Fruit fly (Drosophila melanogaster) whole organism, embryonic: ENCODE results near the gene CG1092.

Experiments used
- Abd-B ChIP-seq: fragments of 200-800 bp; sonication (Bioruptor generic); optimal IDR thresholded peaks from 2 replicates; lab custom pipeline; 2018; ENCODE audit warnings: missing biosample characterization, mild to moderate bottlenecking, missing genetic modification characterization, moderate library complexity
- Ada2b ChIP-seq: fragments of 200-800 bp; sonication (Bioruptor generic); IDR thresholded peaks from 2 replicates; pipeline ENCODE4 v1.3.6; 2022; ENCODE audit warnings: missing biosample characterization, missing genetic modification characterization
- CG10321 ChIP-seq: fragments of 200-800 bp; sonication (Bioruptor generic); IDR thresholded peaks from 2 replicates; pipeline ENCODE4 v1.3.6; 2022; ENCODE audit warnings: missing biosample characterization, missing genetic modification characterization
- CG10366 ChIP-seq: fragments of 200-800 bp; sonication (Bioruptor generic); IDR thresholded peaks from 2 replicates; pipeline ENCODE4 v1.3.6; 2022; ENCODE audit warnings: missing biosample characterization, missing genetic modification characterization
- CG10543 ChIP-seq: fragments of 200-800 bp; sonication (Bioruptor generic); optimal IDR thresholded peaks from 3 replicates; lab custom pipeline; 2017; ENCODE audit warnings: missing biosample characterization, mild to moderate bottlenecking, missing genetic modification characterization, moderate library complexity
- CG12299 ChIP-seq: fragments of 200-800 bp; sonication (Bioruptor generic); optimal IDR thresholded peaks from 2 replicates; lab custom pipeline; 2018; ENCODE audit warnings: missing biosample characterization, mild to moderate bottlenecking, missing genetic modification characterization
- CG12769 ChIP-seq: fragments of 200-800 bp; sonication (Bioruptor generic); optimal IDR thresholded peaks from 2 replicates; lab custom pipeline; 2019; ENCODE audit warnings: missing biosample characterization, mild to moderate bottlenecking, missing genetic modification characterization, moderate library complexity
- CG13287 ChIP-seq: fragments of 200-800 bp; sonication (Bioruptor generic); IDR thresholded peaks from 2 replicates; pipeline ENCODE4 v1.3.6; 2022; ENCODE audit warnings: missing biosample characterization, missing genetic modification characterization; ENCODE audit not compliant: partially characterized antibody
- CG14014 ChIP-seq: fragments of 200-800 bp; sonication (Bioruptor generic); IDR thresholded peaks from 2 replicates; pipeline ENCODE4 v1.3.6; 2022; ENCODE audit warnings: missing biosample characterization, missing genetic modification characterization
- CG14050 ChIP-seq: fragments of 200-800 bp; sonication (Bioruptor generic); IDR thresholded peaks from 3 replicates; pipeline ENCODE4 v1.3.6; 2022; ENCODE audit warnings: missing biosample characterization, missing genetic modification characterization
- CG17361 ChIP-seq: fragments of 200-800 bp; sonication (Bioruptor generic); IDR thresholded peaks from 3 replicates; pipeline ENCODE4 v1.3.6; 2022; ENCODE audit warnings: missing biosample characterization, missing genetic modification characterization
- CG18599 ChIP-seq: fragments of 200-800 bp; sonication (Bioruptor generic); optimal IDR thresholded peaks from 3 replicates; lab custom pipeline; 2017; ENCODE audit warnings: missing biosample characterization, missing genetic modification characterization, mild to moderate bottlenecking, moderate library complexity, missing genetic modification reagents
- CG3163 ChIP-seq: fragments of 200-800 bp; sonication (Bioruptor generic); optimal IDR thresholded peaks from 3 replicates; lab custom pipeline; 2016; ENCODE audit warnings: missing biosample characterization, missing genetic modification characterization
- CG3838 ChIP-seq: fragments of 200-800 bp; sonication (Bioruptor generic); optimal IDR thresholded peaks from 3 replicates; lab custom pipeline; 2016; ENCODE audit warnings: missing biosample characterization, missing genetic modification characterization
- CG42726 ChIP-seq: fragments of 200-800 bp; sonication (Bioruptor generic); IDR thresholded peaks from 2 replicates; pipeline ENCODE4 v1.3.6; 2022; ENCODE audit warnings: missing biosample characterization, missing genetic modification characterization; ENCODE audit not compliant: partially characterized antibody
- CG7372 ChIP-seq: fragments of 200-800 bp; sonication (Bioruptor generic); IDR thresholded peaks from 2 replicates; pipeline ENCODE4 v1.3.6; 2022; ENCODE audit warnings: missing biosample characterization, missing genetic modification characterization
- CG9437 ChIP-seq: fragments of 200-800 bp; sonication (Bioruptor generic); optimal IDR thresholded peaks from 2 replicates; lab custom pipeline; 2018; ENCODE audit warnings: missing biosample characterization, mild to moderate bottlenecking, missing genetic modification characterization
- CrebB ChIP-seq: fragments of 200-800 bp; sonication (Bioruptor generic); optimal IDR thresholded peaks from 3 replicates; lab custom pipeline; 2018; ENCODE audit warnings: missing biosample characterization, mild to moderate bottlenecking, missing genetic modification characterization
- Deaf1 ChIP-seq: fragments of 200-800 bp; optimal IDR thresholded peaks from 3 replicates; lab custom pipeline; 2019; ENCODE audit warnings: missing biosample characterization, mild to moderate bottlenecking, missing genetic modification characterization, moderate library complexity
- Eip74EF ChIP-seq, 2 experiments: fragments of 200-800 bp in 1 of 2; fragments of >200 bp in 1 of 2; sonication (Bioruptor generic) in 1 of 2; optimal IDR thresholded peaks; 2 replicates each; lab custom pipeline; 2017 to 2019; ENCODE audit warnings: missing biosample characterization in 2 of 2, missing genetic modification characterization in 2 of 2, mild to moderate bottlenecking in 1 of 2, moderate library complexity in 1 of 2
- Ets65A ChIP-seq: fragments of 200-800 bp; sonication (Bioruptor generic); peaks from one replicate; lab custom pipeline; 2016; ENCODE audit warnings: missing biosample characterization, missing genetic modification characterization
- Hand ChIP-seq: fragments of 200-800 bp; sonication (Bioruptor generic); optimal IDR thresholded peaks from 2 replicates; lab custom pipeline; 2017; ENCODE audit warnings: mild to moderate bottlenecking, missing biosample characterization, missing genetic modification reagents, missing genetic modification characterization
- Hr78 ChIP-seq, 2 experiments: fragments of 200-800 bp in 1 of 2; fragments of >200 bp in 1 of 2; sonication (Bioruptor generic) in 1 of 2; optimal IDR thresholded peaks; 2 replicates each; lab custom pipeline; 2017 to 2019; ENCODE audit warnings: missing biosample characterization in 2 of 2, missing genetic modification characterization in 2 of 2, mild to moderate bottlenecking in 1 of 2, moderate library complexity in 1 of 2
- Hsf ChIP-seq: fragments of 200-800 bp; sonication (Bioruptor generic); optimal IDR thresholded peaks from 3 replicates; lab custom pipeline; 2016; ENCODE audit warnings: missing biosample characterization, missing genetic modification characterization
- MESR4 ChIP-seq: fragments of 200-800 bp; sonication (Bioruptor generic); optimal IDR thresholded peaks from 2 replicates; lab custom pipeline; 2018; ENCODE audit warnings: missing biosample characterization, mild to moderate bottlenecking, missing genetic modification characterization, moderate library complexity
- Med ChIP-seq: fragments of 200-800 bp; sonication (Bioruptor generic); peaks from one replicate; lab custom pipeline; 2016; ENCODE audit warnings: missing biosample characterization, missing genetic modification characterization, mild to moderate bottlenecking, inconsistent platforms, moderate library complexity
- Mrtf ChIP-seq: fragments of 200-800 bp; sonication (Bioruptor generic); IDR thresholded peaks from 3 replicates; pipeline ENCODE4 v1.3.6; 2022; ENCODE audit warnings: missing biosample characterization, missing genetic modification characterization
- Rfx ChIP-seq: fragments of 200-800 bp; sonication (Bioruptor generic); IDR thresholded peaks from 2 replicates; pipeline ENCODE4 v1.3.6; 2022; ENCODE audit warnings: missing biosample characterization, missing genetic modification characterization
- Trl ChIP-seq, 3 experiments: fragments of >200 bp in 2 of 3; fragments of 200-800 bp in 1 of 3; sonication (Bioruptor generic) in 1 of 3; optimal IDR thresholded peaks; 2 replicates in 1 of 3; 3 replicates in 2 of 3; lab custom pipeline; 2016 to 2017; ENCODE audit warnings: missing biosample characterization in 1 of 3, missing genetic modification characterization in 1 of 3
- br ChIP-seq: fragments of >200 bp; optimal IDR thresholded peaks from 2 replicates; lab custom pipeline; 2017
- cato ChIP-seq: fragments of 200-800 bp; sonication (Bioruptor generic); optimal IDR thresholded peaks from 2 replicates; lab custom pipeline; 2016; ENCODE audit warnings: missing biosample characterization, missing genetic modification characterization, borderline replicate concordance
- chn ChIP-seq: fragments of 200-800 bp; sonication (Bioruptor generic); optimal IDR thresholded peaks from 2 replicates; lab custom pipeline; 2016; ENCODE audit warnings: missing biosample characterization, missing genetic modification characterization
- croc ChIP-seq: fragments of 200-800 bp; sonication (Bioruptor generic); conservative IDR thresholded peaks from 3 replicates; pipeline ENCODE4 v1.3.6; 2022; ENCODE audit warnings: missing biosample characterization, missing genetic modification characterization
- crol ChIP-seq: fragments of 200-800 bp; sonication (Bioruptor generic); IDR thresholded peaks from 2 replicates; pipeline ENCODE4 v1.3.6; 2022; ENCODE audit warnings: missing biosample characterization, missing genetic modification characterization
- cwo ChIP-seq: fragments of 200-800 bp; sonication (Bioruptor generic); optimal IDR thresholded peaks from 3 replicates; lab custom pipeline; 2017; ENCODE audit warnings: missing biosample characterization, missing genetic modification characterization, mild to moderate bottlenecking, moderate library complexity, missing genetic modification reagents
- dati ChIP-seq: fragments of 200-800 bp; sonication (Bioruptor generic); IDR thresholded peaks from 2 replicates; pipeline ENCODE4 v1.3.6; 2022; ENCODE audit warnings: missing biosample characterization, missing genetic modification characterization
- emc ChIP-seq: fragments of 200-800 bp; sonication (Bioruptor generic); optimal IDR thresholded peaks from 2 replicates; lab custom pipeline; 2016; ENCODE audit warnings: missing biosample characterization, missing genetic modification characterization
- fd102C ChIP-seq: fragments of 200-800 bp; sonication (Bioruptor generic); optimal IDR thresholded peaks from 2 replicates; lab custom pipeline; 2018; ENCODE audit warnings: missing biosample characterization, mild to moderate bottlenecking, missing genetic modification characterization, moderate library complexity
- ftz-f1 ChIP-seq: fragments of 200-800 bp; sonication (Bioruptor generic); optimal IDR thresholded peaks from 2 replicates; lab custom pipeline; 2016; ENCODE audit warnings: missing biosample characterization, missing genetic modification characterization
- gem ChIP-seq: fragments of 200-800 bp; sonication (Bioruptor generic); optimal IDR thresholded peaks from 2 replicates; lab custom pipeline; 2019; ENCODE audit warnings: missing biosample characterization, mild to moderate bottlenecking, missing genetic modification characterization, moderate library complexity
- lbe ChIP-seq: fragments of 200-800 bp; sonication (Bioruptor generic); optimal IDR thresholded peaks from 2 replicates; lab custom pipeline; 2016; ENCODE audit warnings: missing biosample characterization, mild to moderate bottlenecking, missing genetic modification characterization
- nom ChIP-seq: fragments of 200-800 bp; sonication (Bioruptor generic); optimal IDR thresholded peaks from 2 replicates; lab custom pipeline; 2017; ENCODE audit warnings: missing biosample characterization, missing genetic modification characterization, mild to moderate bottlenecking, moderate library complexity, missing genetic modification reagents
- pan ChIP-seq, 4 experiments: fragments of >200 bp in 3 of 4; fragments of 200-800 bp in 1 of 4; sonication (Bioruptor generic) in 1 of 4; optimal IDR thresholded peaks in 3 of 4; IDR thresholded peaks in 1 of 4; 2 replicates each; pipeline versions ENCODE4 v1.3.6 to Lab custom; 2017 to 2022; ENCODE audit warnings: missing biosample characterization in 2 of 4, missing genetic modification characterization in 2 of 4, mixed read lengths in 1 of 4
- pb ChIP-seq: fragments of 200-800 bp; sonication (Bioruptor generic); optimal IDR thresholded peaks from 3 replicates; lab custom pipeline; 2016; ENCODE audit warnings: missing biosample characterization, missing genetic modification characterization
- sens ChIP-seq: fragments of 200-800 bp; sonication (Bioruptor generic); peaks from one replicate; lab custom pipeline; 2016; ENCODE audit warnings: missing biosample characterization, missing genetic modification characterization
- sna ChIP-seq: fragments of 200-800 bp; sonication (Bioruptor generic); IDR thresholded peaks from 2 replicates; pipeline ENCODE4 v1.3.6; 2022; ENCODE audit warnings: missing biosample characterization, missing genetic modification characterization; ENCODE audit not compliant: partially characterized antibody
- sug ChIP-seq: fragments of 200-800 bp; optimal IDR thresholded peaks from 2 replicates; lab custom pipeline; 2019; ENCODE audit warnings: missing biosample characterization, mild to moderate bottlenecking, missing genetic modification characterization, moderate library complexity
- wek ChIP-seq: fragments of 200-800 bp; sonication (Bioruptor generic); optimal IDR thresholded peaks from 3 replicates; lab custom pipeline; 2018; ENCODE audit warnings: missing biosample characterization, mild to moderate bottlenecking, missing genetic modification characterization, moderate library complexity
- yki ChIP-seq: fragments of >200 bp; optimal IDR thresholded peaks from 3 replicates; lab custom pipeline; 2018

The CG1092 gene

dm6 chr3R:4236534-4236933 lies 30.0 kb upstream of the CG1092 start:
- no peak for TF ChIP-seq croc (GFP tag; lab: Robert Waterston, UW)
- TF ChIP-seq pan (optimal IDR thresholded peaks at IDR 0.05; lab: Kevin White, UChicago) = no peak
- peak in 1 of 2 experiments; percentile 9 for TF ChIP-seq pan (GFP tag; optimal IDR thresholded peaks at IDR 0.05 in 1 of 2, IDR thresholded peaks at IDR 0.05 in 1 of 2)
- TF ChIP-seq lbe (GFP tag; lab: Kevin White, UChicago) = peak; percentile 6
- TF ChIP-seq Rfx (GFP tag; lab: Robert Waterston, UW) = 0 out of 2 replicates have a peak, but pooled peaks have one; percentile 18
- TF ChIP-seq chn (GFP tag; lab: Kevin White, UChicago) = no peak
- TF ChIP-seq cwo (GFP tag; lab: Kevin White, UChicago) = no peak
- TF ChIP-seq CG42726 (GFP tag; lab: Robert Waterston, UW) = no peak
- TF ChIP-seq Med = peak; percentile 49
- TF ChIP-seq CG13287 = peak; percentile 12; the same call in 1 of the 2 replicates
- TF ChIP-seq Deaf1 (tag; lab: Kevin White, UChicago) = peak; percentile 10
- TF ChIP-seq Trl (optimal IDR thresholded peaks at IDR 0.05; lab: Kevin White, UChicago) = peak in 1 of 2 experiments; percentile 5
- no peak for TF ChIP-seq Trl (GFP tag; optimal IDR thresholded peaks at IDR 0.05; lab: Kevin White, UChicago)
- TF ChIP-seq nom (GFP tag; lab: Kevin White, UChicago) = peak; percentile 20
- no peak for TF ChIP-seq cato (GFP tag; lab: Kevin White, UChicago)
- TF ChIP-seq br (lab: Kevin White, UChicago) = no peak
- no peak for TF ChIP-seq Ada2b (GFP tag; lab: Robert Waterston, UW)
- peak; percentile 8 for TF ChIP-seq CG12769 (tag; lab: Kevin White, UChicago)
- no peak for TF ChIP-seq CG12299
- TF ChIP-seq CG3163 (GFP tag; lab: Kevin White, UChicago) = peak; percentile 76
- no peak for TF ChIP-seq CG3838 (GFP tag; lab: Kevin White, UChicago)

dm6 chr3R:4241776-4242175 lies 24.8 kb upstream of the CG1092 start:
- TF ChIP-seq Mrtf (GFP tag; lab: Robert Waterston, UW) (no peak), Hr78 (GFP tag; optimal IDR thresholded peaks at IDR 0.05; lab: Kevin White, UChicago) (peak in 1 of 2 experiments; percentile 78), CG10543 (GFP tag; lab: Kevin White, UChicago) (no peak), sens (GFP tag; lab: Kevin White, UChicago) (peak; percentile 8), CrebB (tag; lab: Kevin White, UChicago) (no peak), dati (GFP tag; lab: Robert Waterston, UW) (no peak), fd102C (GFP tag; lab: Kevin White, UChicago) (no peak), Hand (GFP tag; lab: Kevin White, UChicago) (no peak), CG9437 (GFP tag; lab: Kevin White, UChicago) (no peak), Eip74EF (GFP tag; optimal IDR thresholded peaks at IDR 0.05; lab: Kevin White, UChicago) (no peak), CG17361 (GFP tag; lab: Robert Waterston, UW) (no peak), CG18599 (GFP tag; lab: Kevin White, UChicago) (no peak), sug (peak; percentile 67), pb (GFP tag; lab: Kevin White, UChicago) (no peak), gem (tag; lab: Kevin White, UChicago) (no peak), sna (GFP tag; lab: Robert Waterston, UW) (0 out of 2 replicates have a peak, but pooled peaks have one; percentile 6), Abd-B (GFP tag; lab: Kevin White, UChicago) (no peak), wek (GFP tag; lab: Kevin White, UChicago) (no peak), cwo (GFP tag; lab: Kevin White, UChicago) (peak; percentile 56), MESR4 (GFP tag; lab: Kevin White, UChicago) (no peak), CG10321 (GFP tag; lab: Robert Waterston, UW) (no peak), CG14050 (GFP tag; lab: Robert Waterston, UW) (no peak), crol (GFP tag; lab: Robert Waterston, UW) (no peak), CG10366 (GFP tag; lab: Robert Waterston, UW) (no peak), yki (lab: Kevin White, UChicago) (no peak), CG14014 (GFP tag; lab: Robert Waterston, UW) (0 out of 2 replicates have a peak, but pooled peaks have one; percentile 18), ftz-f1 (peak; percentile 23), Med (peak; percentile 55), Ets65A (GFP tag; lab: Kevin White, UChicago) (peak; percentile 20), Hsf (GFP tag; lab: Kevin White, UChicago) (no peak), CG7372 (GFP tag; lab: Robert Waterston, UW) (no peak), emc (GFP tag; lab: Kevin White, UChicago) (no peak)
